Fruit fly (Drosophila melanogaster) whole organism, embryonic: ENCODE results near the gene CG33060.

Experiments used
- Awh ChIP-seq: fragments of 200-800 bp; sonication (Bioruptor generic); IDR thresholded peaks from 2 replicates; pipeline ENCODE4, ENCODE4 v1.3.6; 2022; ENCODE audit warnings: missing biosample characterization, missing genetic modification characterization
- Bdp1 ChIP-seq: fragments of 200-800 bp; sonication (Bioruptor generic); optimal IDR thresholded peaks from 3 replicates; lab custom pipeline; 2016; ENCODE audit warnings: missing biosample characterization, missing genetic modification characterization
- CG10274 ChIP-seq: fragments of 200-800 bp; sonication (Bioruptor generic); optimal IDR thresholded peaks from 3 replicates; lab custom pipeline; 2017; ENCODE audit warnings: missing biosample characterization, mild to moderate bottlenecking, missing genetic modification characterization
- CG10959 ChIP-seq: fragments of 200-800 bp; sonication (Bioruptor generic); IDR thresholded peaks from 2 replicates; pipeline ENCODE4 v1.3.6; 2022; ENCODE audit warnings: missing biosample characterization, missing genetic modification characterization
- CG13894 ChIP-seq: fragments of 200-800 bp; sonication (Bioruptor generic); optimal IDR thresholded peaks from 3 replicates; lab custom pipeline; 2018; ENCODE audit warnings: missing biosample characterization, mild to moderate bottlenecking, missing genetic modification characterization, moderate library complexity
- CG15696 ChIP-seq: fragments of 200-800 bp; sonication (Bioruptor generic); optimal IDR thresholded peaks from 2 replicates; lab custom pipeline; 2019; ENCODE audit warnings: missing biosample characterization, mild to moderate bottlenecking, missing genetic modification characterization, moderate library complexity
- CG17186 ChIP-seq: fragments of 200-800 bp; sonication (Bioruptor generic); optimal IDR thresholded peaks from 3 replicates; lab custom pipeline; 2017; ENCODE audit warnings: missing biosample characterization, missing genetic modification reagents, missing genetic modification characterization
- CG17359 ChIP-seq: fragments of 200-800 bp; sonication (Bioruptor generic); optimal IDR thresholded peaks from 3 replicates; lab custom pipeline; 2018; ENCODE audit warnings: missing biosample characterization, mild to moderate bottlenecking, missing genetic modification characterization, moderate library complexity
- CG17802 ChIP-seq: fragments of 200-800 bp; sonication (Bioruptor generic); optimal IDR thresholded peaks from 2 replicates; lab custom pipeline; 2018; ENCODE audit warnings: missing biosample characterization, mild to moderate bottlenecking, missing genetic modification characterization, moderate library complexity
- CG18619 ChIP-seq: fragments of 200-800 bp; sonication (Bioruptor generic); optimal IDR thresholded peaks from 3 replicates; lab custom pipeline; 2017; ENCODE audit warnings: missing biosample characterization, mild to moderate bottlenecking, missing genetic modification characterization
- CG31224 ChIP-seq: fragments of 200-800 bp; sonication (Bioruptor generic); IDR thresholded peaks from 2 replicates; pipeline ENCODE4 v1.3.6; 2022; ENCODE audit warnings: missing biosample characterization, missing genetic modification characterization
- CG3163 ChIP-seq: fragments of 200-800 bp; sonication (Bioruptor generic); optimal IDR thresholded peaks from 3 replicates; lab custom pipeline; 2016; ENCODE audit warnings: missing biosample characterization, missing genetic modification characterization
- CG4820 ChIP-seq: fragments of 200-800 bp; sonication (Bioruptor generic); optimal IDR thresholded peaks from 3 replicates; lab custom pipeline; 2016; ENCODE audit warnings: missing biosample characterization, missing genetic modification characterization
- CG6254 ChIP-seq: fragments of 200-800 bp; sonication (Bioruptor generic); optimal IDR thresholded peaks from 3 replicates; lab custom pipeline; 2017; ENCODE audit warnings: mild to moderate bottlenecking, missing biosample characterization, missing genetic modification reagents, missing genetic modification characterization
- CG6765 ChIP-seq: fragments of 200-800 bp; sonication (Bioruptor generic); optimal IDR thresholded peaks from 3 replicates; lab custom pipeline; 2017; ENCODE audit warnings: missing biosample characterization, mild to moderate bottlenecking, missing genetic modification characterization
- Chrac-16 ChIP-seq: fragments of 200-800 bp; sonication (Bioruptor generic); optimal IDR thresholded peaks from 3 replicates; lab custom pipeline; 2016; ENCODE audit warnings: missing biosample characterization, missing genetic modification characterization
- CrebB ChIP-seq: fragments of 200-800 bp; sonication (Bioruptor generic); optimal IDR thresholded peaks from 3 replicates; lab custom pipeline; 2018; ENCODE audit warnings: missing biosample characterization, mild to moderate bottlenecking, missing genetic modification characterization
- D ChIP-seq, 2 experiments: fragments of 200-800 bp in 1 of 2; fragments of >200 bp in 1 of 2; sonication (Bioruptor generic) in 1 of 2; optimal IDR thresholded peaks; 2 replicates in 1 of 2; 3 replicates in 1 of 2; lab custom pipeline; 2017; ENCODE audit warnings: mild to moderate bottlenecking in 1 of 2, missing biosample characterization in 1 of 2, missing genetic modification characterization in 1 of 2, missing genetic modification reagents in 1 of 2
- Dip2 ChIP-seq: fragments of 200-800 bp; sonication (Bioruptor generic); IDR thresholded peaks from 2 replicates; pipeline ENCODE4 v1.3.6; 2022; ENCODE audit warnings: missing biosample characterization, missing genetic modification characterization
- Dp ChIP-seq: fragments of 200-800 bp; sonication (Bioruptor generic); optimal IDR thresholded peaks from 2 replicates; lab custom pipeline; 2018; ENCODE audit warnings: missing biosample characterization, mild to moderate bottlenecking, missing genetic modification characterization, moderate library complexity
- Dref ChIP-seq: fragments of 200-800 bp; sonication (Bioruptor generic); IDR thresholded peaks from 2 replicates; pipeline ENCODE4 v1.3.6; 2022; ENCODE audit warnings: missing biosample characterization, missing genetic modification characterization
- Elba2 ChIP-seq: fragments of 200-800 bp; sonication (Bioruptor generic); optimal IDR thresholded peaks from 3 replicates; lab custom pipeline; 2016; ENCODE audit warnings: missing biosample characterization, missing genetic modification characterization
- Hmr ChIP-seq: fragments of 200-800 bp; sonication (Bioruptor generic); optimal IDR thresholded peaks from 3 replicates; lab custom pipeline; 2017; ENCODE audit warnings: mild to moderate bottlenecking, missing biosample characterization, missing genetic modification reagents, missing genetic modification characterization
- Hr51 ChIP-seq, 2 experiments: fragments of 200-800 bp; sonication (Bioruptor generic); optimal IDR thresholded peaks; 2 replicates in 1 of 2; 3 replicates in 1 of 2; lab custom pipeline; 2016 to 2018; ENCODE audit warnings: missing biosample characterization in 2 of 2, missing genetic modification characterization in 2 of 2, mild to moderate bottlenecking in 1 of 2, moderate library complexity in 1 of 2
- NC2β ChIP-seq: fragments of 200-800 bp; sonication (Bioruptor generic); optimal IDR thresholded peaks from 2 replicates; lab custom pipeline; 2016; ENCODE audit warnings: missing biosample characterization, missing genetic modification characterization
- Oli ChIP-seq: fragments of 200-800 bp; sonication (Bioruptor generic); optimal IDR thresholded peaks from 2 replicates; lab custom pipeline; 2018; ENCODE audit warnings: missing biosample characterization, mild to moderate bottlenecking, missing genetic modification characterization, moderate library complexity
- Six4 ChIP-seq: fragments of 200-800 bp; sonication (Bioruptor generic); optimal IDR thresholded peaks from 2 replicates; lab custom pipeline; 2016; ENCODE audit warnings: missing biosample characterization, missing genetic modification characterization
- Sry-β ChIP-seq: fragments of 200-800 bp; sonication (Bioruptor generic); optimal IDR thresholded peaks from 2 replicates; lab custom pipeline; 2018; ENCODE audit warnings: missing biosample characterization, mild to moderate bottlenecking, missing genetic modification characterization, moderate library complexity
- Usf ChIP-seq: fragments of 200-800 bp; sonication (Bioruptor generic); optimal IDR thresholded peaks from 2 replicates; lab custom pipeline; 2017; ENCODE audit warnings: missing genotype, missing biosample characterization, missing genetic modification characterization
- ab ChIP-seq: fragments of 200-800 bp; sonication (Bioruptor generic); optimal IDR thresholded peaks from 2 replicates; lab custom pipeline; 2016; ENCODE audit warnings: missing biosample characterization, missing genetic modification characterization
- bsh ChIP-seq, 2 experiments: fragments of 200-800 bp; sonication (Bioruptor generic); optimal IDR thresholded peaks; 2 replicates each; lab custom pipeline; 2017 to 2018; ENCODE audit warnings: mild to moderate bottlenecking in 2 of 2, missing biosample characterization in 2 of 2, missing genetic modification characterization in 2 of 2, moderate library complexity in 1 of 2
- cg ChIP-seq: fragments of 200-800 bp; sonication (Bioruptor generic); optimal IDR thresholded peaks from 3 replicates; lab custom pipeline; 2019; ENCODE audit warnings: missing biosample characterization, mild to moderate bottlenecking, missing genetic modification characterization, moderate library complexity
- dmrt11E ChIP-seq: fragments of 200-800 bp; sonication (Bioruptor generic); optimal IDR thresholded peaks from 3 replicates; lab custom pipeline; 2018; ENCODE audit warnings: missing biosample characterization, mild to moderate bottlenecking, missing genetic modification characterization, moderate library complexity
- dpn ChIP-seq, 2 experiments: fragments of 200-800 bp; sonication (Bioruptor generic); optimal IDR thresholded peaks; 3 replicates each; lab custom pipeline; 2016; ENCODE audit warnings: missing biosample characterization in 2 of 2, missing genetic modification characterization in 2 of 2
- fu2 ChIP-seq: fragments of 200-800 bp; sonication (Bioruptor generic); optimal IDR thresholded peaks from 2 replicates; lab custom pipeline; 2016; ENCODE audit warnings: missing biosample characterization, missing genetic modification characterization
- gem ChIP-seq: fragments of 200-800 bp; sonication (Bioruptor generic); optimal IDR thresholded peaks from 2 replicates; lab custom pipeline; 2019; ENCODE audit warnings: missing biosample characterization, mild to moderate bottlenecking, missing genetic modification characterization, moderate library complexity
- gsb ChIP-seq: fragments of 200-800 bp; sonication (Bioruptor generic); IDR thresholded peaks from 2 replicates; pipeline ENCODE4 v1.3.6; 2022; ENCODE audit warnings: missing biosample characterization, missing genetic modification characterization
- kah ChIP-seq: fragments of 200-800 bp; sonication (Bioruptor generic); optimal IDR thresholded peaks from 2 replicates; lab custom pipeline; 2018; ENCODE audit warnings: missing biosample characterization, mild to moderate bottlenecking, missing genetic modification characterization
- lbe ChIP-seq: fragments of 200-800 bp; sonication (Bioruptor generic); optimal IDR thresholded peaks from 2 replicates; lab custom pipeline; 2016; ENCODE audit warnings: missing biosample characterization, mild to moderate bottlenecking, missing genetic modification characterization
- lmd ChIP-seq: fragments of 200-800 bp; sonication (Bioruptor generic); IDR thresholded peaks from 2 replicates; pipeline ENCODE4 v1.3.6; 2022; ENCODE audit warnings: missing biosample characterization, missing genetic modification characterization
- lola ChIP-seq, 3 experiments: fragments of >200 bp in 2 of 3; fragments of 200-800 bp in 1 of 3; sonication (Bioruptor generic) in 1 of 3; optimal IDR thresholded peaks; 2 replicates each; lab custom pipeline; 2017 to 2019; ENCODE audit warnings: missing biosample characterization in 3 of 3, missing genetic modification characterization in 3 of 3, mild to moderate bottlenecking in 1 of 3, moderate library complexity in 1 of 3
- mirr ChIP-seq: fragments of 200-800 bp; sonication (Bioruptor generic); optimal IDR thresholded peaks from 3 replicates; lab custom pipeline; 2018; ENCODE audit warnings: missing biosample characterization, mild to moderate bottlenecking, missing genetic modification characterization
- odd ChIP-seq: fragments of 200-800 bp; sonication (Bioruptor generic); optimal IDR thresholded peaks from 2 replicates; lab custom pipeline; 2017; ENCODE audit warnings: missing biosample characterization, mild to moderate bottlenecking, missing genetic modification characterization
- otp ChIP-seq: fragments of 200-800 bp; sonication (Bioruptor generic); IDR thresholded peaks from 3 replicates; pipeline ENCODE4, ENCODE4 v1.3.6; 2022; ENCODE audit warnings: missing biosample characterization, missing genetic modification characterization
- psq ChIP-seq: fragments of 200-800 bp; sonication (Bioruptor generic); optimal IDR thresholded peaks from 2 replicates; lab custom pipeline; 2017; ENCODE audit warnings: missing biosample characterization, missing genetic modification characterization
- pzg ChIP-seq: fragments of 200-800 bp; sonication (Bioruptor generic); optimal IDR thresholded peaks from 3 replicates; lab custom pipeline; 2018; ENCODE audit warnings: missing biosample characterization, mild to moderate bottlenecking, missing genetic modification characterization, moderate library complexity
- sens-2 ChIP-seq: fragments of 200-800 bp; sonication (Bioruptor generic); IDR thresholded peaks from 2 replicates; pipeline ENCODE4 v1.3.6; 2022; ENCODE audit warnings: missing biosample characterization, missing genetic modification characterization
- sim ChIP-seq: fragments of 200-800 bp; sonication (Bioruptor generic); IDR thresholded peaks from 2 replicates; pipeline ENCODE4 v1.3.6; 2022; ENCODE audit warnings: missing biosample characterization, missing genetic modification characterization
- tgo ChIP-seq: fragments of 200-800 bp; sonication (Bioruptor generic); IDR thresholded peaks from 3 replicates; pipeline ENCODE4 v1.3.6; 2022; ENCODE audit warnings: missing biosample characterization, missing genetic modification characterization
- ttk ChIP-seq: fragments of 200-800 bp; sonication (Bioruptor generic); IDR thresholded peaks from 2 replicates; pipeline ENCODE4 v2.1.2; 2022; ENCODE audit warnings: missing biosample characterization, missing genetic modification characterization
- wek ChIP-seq: fragments of 200-800 bp; sonication (Bioruptor generic); optimal IDR thresholded peaks from 3 replicates; lab custom pipeline; 2018; ENCODE audit warnings: missing biosample characterization, mild to moderate bottlenecking, missing genetic modification characterization, moderate library complexity

CG33060 gene

DNA sequence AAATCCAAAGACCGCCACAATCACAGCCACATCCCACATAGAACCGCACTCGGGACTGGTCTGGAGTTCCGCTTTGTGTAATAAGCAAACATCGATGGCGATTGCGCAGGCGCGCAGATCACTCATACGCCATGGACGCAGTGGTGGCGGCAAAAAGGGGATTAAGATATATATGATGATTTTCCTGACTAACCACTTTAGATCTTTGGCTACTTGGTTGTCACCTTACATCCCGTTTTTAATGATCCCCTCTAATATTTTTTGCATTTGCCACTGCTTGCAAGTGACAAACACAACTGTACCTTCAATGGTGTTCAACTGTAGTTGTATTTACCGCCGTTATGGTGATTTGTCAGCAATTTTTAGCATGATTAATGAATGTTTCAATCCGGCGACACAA is 20.9 kb upstream of the CG33060 start (continued):
- TF ChIP-seq D (optimal IDR thresholded peaks at IDR 0.05; lab: Kevin White, UChicago) (no peak), D (GFP tag; optimal IDR thresholded peaks at IDR 0.05; lab: Kevin White, UChicago) (no peak), wek (GFP tag; lab: Kevin White, UChicago) (no peak), Elba2 (GFP tag; lab: Kevin White, UChicago) (no peak), bsh (GFP tag; optimal IDR thresholded peaks at IDR 0.05; lab: Kevin White, UChicago) (no peak), CG3163 (GFP tag; lab: Kevin White, UChicago) (no peak), dmrt11E (tag; lab: Kevin White, UChicago) (no peak), NC2β (no peak), CG17802 (no peak), CG17186 (GFP tag; lab: Kevin White, UChicago) (no peak), CG31224 (0 out of 2 replicates have a peak, but pooled peaks have one; percentile 20), Hmr (GFP tag; lab: Kevin White, UChicago) (peak; percentile 63), Chrac-16 (GFP tag; lab: Kevin White, UChicago) (no peak), gsb (GFP tag; lab: Robert Waterston, UW) (no peak), odd (GFP tag; lab: Kevin White, UChicago) (no peak), ttk (no peak), cg (GFP tag; lab: Kevin White, UChicago) (no peak), lbe (GFP tag; lab: Kevin White, UChicago) (no peak), CG10274 (GFP tag; lab: Kevin White, UChicago) (no peak), CrebB (tag; lab: Kevin White, UChicago) (no peak), CG13894 (tag; lab: Kevin White, UChicago) (no peak), fu2 (GFP tag; lab: Kevin White, UChicago) (no peak), Dref (GFP tag; lab: Robert Waterston, UW) (no peak), CG17359 (no peak), CG6765 (no peak), psq (GFP tag; lab: Kevin White, UChicago) (no peak), Dp (no peak), lola (GFP tag; optimal IDR thresholded peaks at IDR 0.05; lab: Kevin White, UChicago) (no peak), CG18619 (GFP tag; lab: Kevin White, UChicago) (no peak), CG6254 (GFP tag; lab: Kevin White, UChicago) (no peak), Dip2 (no peak), mirr (GFP tag; lab: Kevin White, UChicago) (no peak), ab (GFP tag; lab: Kevin White, UChicago) (no peak), dpn (GFP tag; optimal IDR thresholded peaks at IDR 0.05; lab: Kevin White, UChicago) (no peak), sens-2 (GFP tag; lab: Robert Waterston, UW) (no peak), pzg (GFP tag; lab: Kevin White, UChicago) (no peak), Usf (GFP tag; lab: Kevin White, UChicago) (no peak), Six4 (GFP tag; lab: Kevin White, UChicago) (no peak), CG10959 (GFP tag; lab: Robert Waterston, UW) (no peak), lmd (GFP tag; lab: Robert Waterston, UW) (peak; percentile 39; the same call in 1 of the 2 replicates), Bdp1 (GFP tag; lab: Kevin White, UChicago) (no peak), gem (peak; percentile 35), kah (GFP tag; lab: Kevin White, UChicago) (no peak), CG15696 (tag; lab: Kevin White, UChicago) (no peak), Sry-β (GFP tag; lab: Kevin White, UChicago) (no peak), CG4820 (GFP tag; lab: Kevin White, UChicago) (no peak), sim (no peak), Oli (tag; lab: Kevin White, UChicago) (no peak), otp (GFP tag; lab: Robert Waterston, UW) (no peak), Hr51 (GFP tag; optimal IDR thresholded peaks at IDR 0.05; lab: Kevin White, UChicago) (no peak), tgo (GFP tag; lab: Robert Waterston, UW) (no peak; the same call in 2 of the 3 replicates), Awh (GFP tag; lab: Robert Waterston, UW) (no peak)
